Fruit fly (Drosophila melanogaster): ENCODE data around the gene lmgA.

dm6 chr2L:8576496-8577000 is 48.1 kb upstream of the lmgA start:
- no peak for TF ChIP-seq Rel (GFP tag; optimal IDR thresholded peaks at IDR 0.05)
- TF ChIP-seq Rel (tag; optimal IDR thresholded peaks at IDR 0.05) = no peak
- no peak for TF ChIP-seq psq (GFP tag; optimal IDR thresholded peaks at IDR 0.05)

Measured in whole organism, wandering third instar larva.